Fruit fly (Drosophila melanogaster): Measurements from ENCODE around the gene Saf6.

Gene Saf6

DNA sequence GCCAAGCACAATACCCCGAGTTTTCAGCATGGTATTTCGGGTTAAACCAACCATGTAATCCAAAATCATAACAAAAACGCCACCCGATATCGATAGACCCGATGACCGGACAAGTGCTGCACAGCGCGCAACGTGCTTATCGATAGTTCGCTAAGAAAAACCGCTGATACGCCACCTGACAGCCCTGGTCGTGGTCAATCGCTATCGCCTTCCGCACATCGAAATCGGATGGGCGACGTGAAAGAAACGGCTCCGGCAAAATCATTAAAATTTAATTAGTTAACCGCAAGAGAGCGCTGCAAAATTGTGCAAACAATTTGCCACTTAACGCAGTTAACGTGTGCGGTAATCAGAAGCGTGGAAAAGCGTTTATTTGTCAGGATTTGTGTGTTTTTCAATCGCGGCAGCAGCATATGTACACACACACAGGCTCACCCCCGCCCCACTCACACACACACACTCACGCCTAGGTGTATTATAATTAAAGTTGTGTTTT, 10.1 kb upstream of the Saf6 start, which contains the start of the genes CG3862 and dock (continued):
- TF ChIP-seq mld (GFP tag; IDR thresholded peaks at IDR 0.05; ENCODE audit: partially characterized antibody) (peak; percentile 98), schlank (tag; optimal IDR thresholded peaks at IDR 0.05) (no peak), H2.0 (GFP tag; IDR thresholded peaks at IDR 0.05) (no peak; the same call in 1 of the 2 replicates), fru (optimal IDR thresholded peaks at IDR 0.05) (no peak), tgo (GFP tag; IDR thresholded peaks at IDR 0.05) (no peak), ranshi (GFP tag; IDR thresholded peaks at IDR 0.05) (peak; percentile 49; the same call in 1 of the 2 replicates), hb (GFP tag; IDR thresholded peaks at IDR 0.05; ENCODE audit: partially characterized antibody) (peak; percentile 97), CG17802 (tag; optimal IDR thresholded peaks at IDR 0.05) (no peak), grau (tag; optimal IDR thresholded peaks at IDR 0.05) (peak; percentile 36), Nf-YA (GFP tag; IDR thresholded peaks at IDR 0.05) (0 out of 2 replicates have a peak, but pooled peaks have one; percentile 8), CG10654 (GFP tag; optimal IDR thresholded peaks at IDR 0.05) (no peak), Max (GFP tag; optimal IDR thresholded peaks at IDR 0.05) (peak; percentile 64), CrebB (tag; optimal IDR thresholded peaks at IDR 0.05) (no peak), CG3281 (GFP tag; optimal IDR thresholded peaks at IDR 0.05) (peak; percentile 54), CG6654 (GFP tag; optimal IDR thresholded peaks at IDR 0.05) (no peak), Spps (tag; optimal IDR thresholded peaks at IDR 0.05) (peak; percentile 15), dmrt11E (tag; optimal IDR thresholded peaks at IDR 0.05) (peak; percentile 25), salm (tag; optimal IDR thresholded peaks at IDR 0.05) (no peak), CG14014 (GFP tag; IDR thresholded peaks at IDR 0.05) (0 out of 2 replicates have a peak, but pooled peaks have one; percentile 29), CHES-1-like (GFP tag; optimal IDR thresholded peaks at IDR 0.05) (peak; percentile 82), CG7786 (GFP tag; optimal IDR thresholded peaks at IDR 0.05) (peak; percentile 50), CG18011 (GFP tag; optimal IDR thresholded peaks at IDR 0.05) (peak; percentile 37), Poxn (GFP tag; IDR thresholded peaks at IDR 0.05) (no peak), CG1792 (GFP tag; optimal IDR thresholded peaks at IDR 0.05) (peak; percentile 26), nmo (GFP tag; optimal IDR thresholded peaks at IDR 0.05) (peak; percentile 62), CG12942 (GFP tag; optimal IDR thresholded peaks at IDR 0.05) (no peak), amos (GFP tag; IDR thresholded peaks at IDR 0.05; ENCODE audit: partially characterized antibody) (peak; percentile 95), CG31388 (GFP tag; optimal IDR thresholded peaks at IDR 0.05) (no peak), sima (GFP tag; optimal IDR thresholded peaks at IDR 0.05) (no peak), CG7372 (GFP tag; IDR thresholded peaks at IDR 0.05) (no peak), sqz (GFP tag; optimal IDR thresholded peaks at IDR 0.05) (no peak), en (GFP tag; optimal IDR thresholded peaks at IDR 0.05) (no peak), CG31224 (GFP tag; IDR thresholded peaks at IDR 0.05) (peak; percentile 30; the same call in 1 of the 2 replicates), CG42726 (GFP tag; IDR thresholded peaks at IDR 0.05; ENCODE audit: partially characterized antibody) (peak; percentile 95), Lhr (GFP tag; optimal IDR thresholded peaks at IDR 0.05) (peak; percentile 21), jigr1 (GFP tag; IDR thresholded peaks at IDR 0.05) (no peak), Ada2b (GFP tag; IDR thresholded peaks at IDR 0.05) (no peak), CG33213 (GFP tag; optimal IDR thresholded peaks at IDR 0.05) (peak; percentile 65), CG10209 (GFP tag; optimal IDR thresholded peaks at IDR 0.05) (no peak), CG18619 (GFP tag; optimal IDR thresholded peaks at IDR 0.05) (peak; percentile 42), NfI (GFP tag; optimal IDR thresholded peaks at IDR 0.05) (peak; percentile 50), Sox102F (GFP tag; optimal IDR thresholded peaks at IDR 0.05) (no peak), al (GFP tag; IDR thresholded peaks at IDR 0.05) (0 out of 2 replicates have a peak, but pooled peaks have one; percentile 33), CG15696 (tag; optimal IDR thresholded peaks at IDR 0.05) (no peak), CG1529 (GFP tag; optimal IDR thresholded peaks at IDR 0.05) (no peak), Blimp-1 (GFP tag; optimal IDR thresholded peaks at IDR 0.05) (peak; percentile 40), CG7357 (GFP tag; IDR thresholded peaks at IDR 0.05) (no peak), CG43689 (GFP tag; IDR thresholded peaks at IDR 0.05) (no peak), CG5953 (GFP tag; IDR thresholded peaks at IDR 0.05) (no peak), CG15011 (GFP tag; optimal IDR thresholded peaks at IDR 0.05) (no peak), gcm (GFP tag; optimal IDR thresholded peaks at IDR 0.05) (peak; percentile 39)
